Worm (Caenorhabditis elegans) whole organism, L4 larva: ENCODE data around the gene K08D8.7.

ENCODE experiments used
- ces-1 ChIP-seq: fragments of 150-350 bp; sonication (generic microtip); optimal IDR thresholded peaks from 4 replicates; lab custom pipeline; 2014; ENCODE audit warnings: missing biosample characterization, missing genetic modification reagents, missing genetic modification characterization
- nhr-76 ChIP-seq: fragments of 150-350 bp; optimal IDR thresholded peaks from 2 replicates; lab custom pipeline; 2014; ENCODE audit warnings: missing biosample characterization, missing genetic modification characterization

DNA sequence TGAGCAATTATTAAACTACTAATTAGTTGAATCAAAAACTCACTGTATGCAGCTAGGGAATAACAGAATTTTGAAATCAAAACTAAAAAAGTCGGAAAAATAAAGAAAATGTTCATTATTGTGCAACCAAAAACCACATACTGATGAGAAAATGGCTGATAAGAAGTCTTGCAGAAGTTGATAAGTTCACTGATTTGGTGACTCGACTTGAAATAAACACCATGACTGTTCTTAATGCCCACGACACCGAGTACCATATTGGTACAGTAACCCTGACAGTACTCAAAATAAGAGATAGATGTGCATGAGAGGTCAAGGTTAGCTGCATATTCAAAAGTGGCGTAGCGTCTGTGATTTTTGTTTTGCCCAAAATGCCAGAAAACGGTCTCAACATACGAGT is 10.6 kb upstream of the K08D8.7 start:
- TF ChIP-seq nhr-76 (tag; lab: Kevin White, UChicago), result no peak
- no peak for TF ChIP-seq ces-1 (GFP tag; lab: Kevin White, UChicago)
